Worm (Caenorhabditis elegans) whole organism, mixed stage, embryonic: ENCODE data around the gene nlp-61.

Experiments used
- M03D4.4 ChIP-seq: sonication (generic microtip); optimal IDR thresholded peaks from 2 replicates; lab custom pipeline; 2017; ENCODE audit warnings: mild to moderate bottlenecking, missing genetic modification characterization, missing compliant biosample characterization
- bed-3 ChIP-seq: fragments of 200-800 bp; sonication (Bioruptor generic); optimal IDR thresholded peaks from 3 replicates; lab custom pipeline; 2018; ENCODE audit warnings: mild to moderate bottlenecking, missing genetic modification characterization, moderate library complexity, missing compliant biosample characterization
- blmp-1 ChIP-seq: fragments of 150-350 bp; optimal IDR thresholded peaks from 2 replicates; lab custom pipeline; 2014; ENCODE audit warnings: missing biosample characterization, missing genetic modification characterization
- ceh-39 ChIP-seq: fragments of 150-350 bp; optimal IDR thresholded peaks from 2 replicates; lab custom pipeline; 2014; ENCODE audit warnings: missing biosample characterization, missing genetic modification characterization
- ceh-43 ChIP-seq: fragments of 200-800 bp; sonication (Bioruptor generic); optimal IDR thresholded peaks from 2 replicates; lab custom pipeline; 2018; ENCODE audit warnings: mild to moderate bottlenecking, missing genetic modification characterization, moderate library complexity, missing compliant biosample characterization
- ceh-83 ChIP-seq: fragments of 200-800 bp; sonication (Bioruptor generic); optimal IDR thresholded peaks from 2 replicates; lab custom pipeline; 2018; ENCODE audit warnings: mild to moderate bottlenecking, missing genetic modification characterization, missing compliant biosample characterization
- cnd-1 ChIP-seq: fragments of 200-800 bp; sonication (Bioruptor generic); optimal IDR thresholded peaks from 2 replicates; lab custom pipeline; 2018; ENCODE audit warnings: mild to moderate bottlenecking, missing genetic modification characterization, missing compliant biosample characterization
- drap-1 ChIP-seq: fragments of 200-800 bp; sonication (Bioruptor generic); optimal IDR thresholded peaks from 3 replicates; lab custom pipeline; 2018; ENCODE audit warnings: mild to moderate bottlenecking, missing genetic modification characterization, missing compliant biosample characterization
- elt-1 ChIP-seq: sonication (generic microtip); optimal IDR thresholded peaks from 2 replicates; lab custom pipeline; 2017; ENCODE audit warnings: missing genetic modification characterization, mild to moderate bottlenecking, missing compliant biosample characterization, antibody characterized with exemption, moderate library complexity, borderline replicate concordance; ENCODE audit not compliant: insufficient read depth
- elt-3 ChIP-seq: fragments of 150-350 bp; optimal IDR thresholded peaks from 2 replicates; lab custom pipeline; 2014; ENCODE audit warnings: missing biosample characterization, missing genetic modification characterization
- ham-2 ChIP-seq: fragments of 200-800 bp; sonication (Bioruptor generic); optimal IDR thresholded peaks from 2 replicates; lab custom pipeline; 2018; ENCODE audit warnings: mild to moderate bottlenecking, missing genetic modification characterization, missing compliant biosample characterization
- hlh-1 ChIP-seq: fragments of 150-350 bp; optimal IDR thresholded peaks from 2 replicates; lab custom pipeline; 2014; ENCODE audit warnings: missing biosample characterization, missing genetic modification reagents, missing genetic modification characterization
- lin-13 ChIP-seq: fragments of 150-350 bp; optimal IDR thresholded peaks from 2 replicates; lab custom pipeline; 2014; ENCODE audit warnings: missing biosample characterization, missing genetic modification characterization
- lin-32 ChIP-seq: fragments of 200-800 bp; sonication (Bioruptor generic); optimal IDR thresholded peaks from 2 replicates; lab custom pipeline; 2018; ENCODE audit warnings: mild to moderate bottlenecking, missing genetic modification characterization, missing compliant biosample characterization
- lsy-2 ChIP-seq: fragments of 150-350 bp; optimal IDR thresholded peaks from 2 replicates; lab custom pipeline; 2014; ENCODE audit warnings: missing biosample characterization, missing genetic modification characterization
- mab-5 ChIP-seq: fragments of 150-350 bp; optimal IDR thresholded peaks from 2 replicates; lab custom pipeline; 2014; ENCODE audit warnings: missing biosample characterization, missing genetic modification characterization
- mep-1 ChIP-seq: fragments of 150-350 bp; optimal IDR thresholded peaks from 2 replicates; lab custom pipeline; 2017; ENCODE audit warnings: missing biosample characterization, missing genetic modification reagents, missing genetic modification characterization, inconsistent platforms
- mls-2 ChIP-seq: sonication (generic microtip); optimal IDR thresholded peaks from 2 replicates; lab custom pipeline; 2016; ENCODE audit warnings: mild to moderate bottlenecking, missing genetic modification characterization, moderate library complexity, missing compliant biosample characterization
- nhr-12 ChIP-seq: fragments of 150-350 bp; optimal IDR thresholded peaks from 2 replicates; lab custom pipeline; 2014; ENCODE audit warnings: missing biosample characterization, missing genetic modification characterization
- nhr-2 ChIP-seq: fragments of 150-350 bp; optimal IDR thresholded peaks from 2 replicates; lab custom pipeline; 2014; ENCODE audit warnings: missing biosample characterization, missing genetic modification characterization
- nhr-237 ChIP-seq: fragments of 150-350 bp; optimal IDR thresholded peaks from 2 replicates; lab custom pipeline; 2014; ENCODE audit warnings: missing biosample characterization, missing genetic modification characterization
- nhr-28 ChIP-seq: fragments of 150-350 bp; optimal IDR thresholded peaks from 2 replicates; lab custom pipeline; 2014; ENCODE audit warnings: missing biosample characterization, missing genetic modification characterization
- nhr-76 ChIP-seq: sonication (generic microtip); optimal IDR thresholded peaks from 2 replicates; lab custom pipeline; 2017; ENCODE audit warnings: missing biosample characterization, missing genetic modification characterization
- pha-4 ChIP-seq: fragments of 150-350 bp; optimal IDR thresholded peaks from 2 replicates; lab custom pipeline; 2018; ENCODE audit warnings: missing biosample characterization, missing genetic modification reagents, missing genetic modification characterization
- sem-2 ChIP-seq: fragments of 200-800 bp; sonication (Bioruptor generic); optimal IDR thresholded peaks from 2 replicates; lab custom pipeline; 2018; ENCODE audit warnings: mild to moderate bottlenecking, missing genetic modification characterization, missing compliant biosample characterization
- snpc-4 ChIP-seq: fragments of 150-350 bp; optimal IDR thresholded peaks from 2 replicates; lab custom pipeline; 2014; ENCODE audit warnings: missing biosample characterization, missing genetic modification characterization
- unc-120 ChIP-seq: sonication (generic microtip); optimal IDR thresholded peaks from 2 replicates; lab custom pipeline; 2017; ENCODE audit warnings: missing genetic modification characterization, missing compliant biosample characterization; ENCODE audit not compliant: poor library complexity, severe bottlenecking
- unc-39 ChIP-seq: fragments of 150-350 bp; optimal IDR thresholded peaks from 2 replicates; lab custom pipeline; 2014; ENCODE audit warnings: missing biosample characterization, missing genetic modification characterization
- unc-62 ChIP-seq: fragments of 150-350 bp; optimal IDR thresholded peaks from 2 replicates; lab custom pipeline; 2014; ENCODE audit warnings: missing biosample characterization, missing genetic modification reagents, missing genetic modification characterization
- zip-8 ChIP-seq: fragments of 150-350 bp; optimal IDR thresholded peaks from 2 replicates; lab custom pipeline; 2014; ENCODE audit warnings: missing biosample characterization, missing genetic modification characterization
- ztf-11 ChIP-seq: fragments of 150-350 bp; optimal IDR thresholded peaks from 2 replicates; lab custom pipeline; 2014; ENCODE audit warnings: missing biosample characterization, missing genetic modification characterization

The nlp-61 gene

ce11 chrX:7627351-7627750 lies at the start of gene nlp-61:
TSS of gene nlp-61 (plus strand) at chrX:7627651.
- TF ChIP-seq lin-32 (GFP tag; lab: Kevin White, UChicago), result no peak
- no peak for TF ChIP-seq mls-2 (tag; lab: Kevin White, UChicago)
- TF ChIP-seq nhr-12 (tag; lab: Kevin White, UChicago), result no peak
- TF ChIP-seq drap-1 (GFP tag; lab: Kevin White, UChicago), result no peak
- TF ChIP-seq bed-3 (GFP tag; lab: Kevin White, UChicago), result no peak
- TF ChIP-seq lin-13, result no peak
- TF ChIP-seq zip-8, result no peak
- no peak for TF ChIP-seq ham-2 (GFP tag; lab: Kevin White, UChicago)
- no peak for TF ChIP-seq sem-2
- no peak for TF ChIP-seq lsy-2 (tag; lab: Kevin White, UChicago)
- TF ChIP-seq unc-39, result no peak
- TF ChIP-seq elt-3 (tag; lab: Kevin White, UChicago), result no peak
- no peak for TF ChIP-seq mab-5 (tag; lab: Kevin White, UChicago)
- TF ChIP-seq cnd-1, result no peak
- TF ChIP-seq nhr-76 (tag; lab: Kevin White, UChicago), result no peak
- no peak for TF ChIP-seq snpc-4 (tag; lab: Kevin White, UChicago)
- TF ChIP-seq, all 35 proteins: peak for 0

- TF ChIP-seq nhr-12 (tag; lab: Kevin White, UChicago) (no peak), elt-1 (tag; lab: Kevin White, UChicago) (no peak), drap-1 (GFP tag; lab: Kevin White, UChicago) (no peak), bed-3 (GFP tag; lab: Kevin White, UChicago) (no peak), unc-39 (no peak), ceh-83 (no peak), pha-4 (no peak), nhr-28 (no peak), ham-2 (GFP tag; lab: Kevin White, UChicago) (no peak), hlh-1 (tag; lab: Kevin White, UChicago) (no peak), unc-120 (tag; lab: Kevin White, UChicago) (no peak), ceh-43 (no peak), unc-62 (GFP tag; lab: Kevin White, UChicago) (no peak), nhr-237 (tag; lab: Kevin White, UChicago) (no peak)
Measured at ce11 chrX:7578308-7578707, 49.1 kb upstream of the nlp-61 start.

ce11 chrX:7582223-7582622 lies 45.2 kb upstream of the nlp-61 start:
- TF ChIP-seq mep-1 (tag; lab: Kevin White, UChicago) (no peak), ceh-83 (no peak), elt-1 (tag; lab: Kevin White, UChicago) (no peak), mls-2 (tag; lab: Kevin White, UChicago) (no peak), unc-120 (tag; lab: Kevin White, UChicago) (no peak), nhr-2 (tag; lab: Kevin White, UChicago) (no peak), zip-8 (no peak), M03D4.4 (tag; lab: Kevin White, UChicago) (no peak), nhr-28 (no peak), unc-39 (no peak), blmp-1 (tag; lab: Kevin White, UChicago) (no peak), sem-2 (no peak), ham-2 (GFP tag; lab: Kevin White, UChicago) (no peak), pha-4 (no peak), bed-3 (GFP tag; lab: Kevin White, UChicago) (no peak), ztf-11 (tag; lab: Kevin White, UChicago) (no peak), ceh-39 (no peak), hlh-1 (tag; lab: Kevin White, UChicago) (no peak), lin-13 (no peak)

- no peak for TF ChIP-seq sem-2
Measured at ce11 chrX:7583930-7584329, 43.5 kb upstream of the nlp-61 start.

- no peak for TF ChIP-seq mep-1 (tag; lab: Kevin White, UChicago)
- no peak for TF ChIP-seq drap-1 (GFP tag; lab: Kevin White, UChicago)
- TF ChIP-seq nhr-12 (tag; lab: Kevin White, UChicago), result no peak
- no peak for TF ChIP-seq nhr-237 (tag; lab: Kevin White, UChicago)
- no peak for TF ChIP-seq cnd-1
- no peak for TF ChIP-seq bed-3 (GFP tag; lab: Kevin White, UChicago)
- TF ChIP-seq lin-32 (GFP tag; lab: Kevin White, UChicago), result no peak
Measured at ce11 chrX:7585610-7586259, 41.7 kb upstream of the nlp-61 start, which contains the start of gene adt-2. TSS of gene adt-2 (plus strand) at chrX:7586209.
